Fruit fly (Drosophila melanogaster) whole organism, wandering third instar larva: ENCODE measurements around the gene dpy.

Experiments used
- Abd-B ChIP-seq: fragments of >200 bp; optimal IDR thresholded peaks from 2 replicates; lab custom pipeline; 2017; ENCODE audit warnings: missing biosample characterization, missing genetic modification characterization
- CG32264 ChIP-seq: fragments of 200-800 bp; sonication (Bioruptor generic); optimal IDR thresholded peaks from 2 replicates; lab custom pipeline; 2016; ENCODE audit warnings: missing biosample characterization, missing genetic modification characterization
- CG9705 ChIP-seq: fragments of 200-800 bp; sonication (Bioruptor generic); optimal IDR thresholded peaks from 2 replicates; lab custom pipeline; 2018; ENCODE audit warnings: missing biosample characterization, mild to moderate bottlenecking, missing genetic modification characterization
- CrebA ChIP-seq: fragments of 200-800 bp; sonication (Bioruptor generic); optimal IDR thresholded peaks from 2 replicates; lab custom pipeline; 2016; ENCODE audit warnings: missing biosample characterization, mild to moderate bottlenecking, missing genetic modification characterization, borderline replicate concordance
- Dfd ChIP-seq: fragments of >200 bp; optimal IDR thresholded peaks from 2 replicates; lab custom pipeline; 2017; ENCODE audit warnings: missing biosample characterization, missing genetic modification characterization
- Dif ChIP-seq: fragments of 200-275, 200-300 bp; sonication (Bioruptor generic); optimal IDR thresholded peaks from 2 replicates; lab custom pipeline; 2018; ENCODE audit warnings: missing biosample characterization, missing genetic modification characterization; ENCODE audit not compliant: partially characterized antibody
- GATAd ChIP-seq: sonication (Bioruptor generic); optimal IDR thresholded peaks from 2 replicates; lab custom pipeline; 2016; ENCODE audit warnings: missing biosample characterization, missing genetic modification characterization
- HLH106 ChIP-seq: fragments of 200-800 bp; optimal IDR thresholded peaks from 3 replicates; lab custom pipeline; 2019; ENCODE audit warnings: missing biosample characterization, mild to moderate bottlenecking, missing genetic modification characterization, moderate library complexity
- Hnf4 ChIP-seq: fragments of 200-800 bp; sonication (Bioruptor generic); optimal IDR thresholded peaks from 2 replicates; lab custom pipeline; 2016; ENCODE audit warnings: missing biosample characterization, mild to moderate bottlenecking, missing genetic modification characterization
- Hr78 ChIP-seq: fragments of >200 bp; optimal IDR thresholded peaks from 2 replicates; lab custom pipeline; 2017; ENCODE audit warnings: missing biosample characterization, missing genetic modification characterization
- Hr83 ChIP-seq: fragments of 200-300 bp; sonication (Bioruptor generic); optimal IDR thresholded peaks from 2 replicates; lab custom pipeline; 2016; ENCODE audit warnings: missing biosample characterization, mild to moderate bottlenecking, missing genetic modification characterization, moderate library complexity; ENCODE audit not compliant: poor library complexity, severe bottlenecking
- Jra ChIP-seq: sonication (Bioruptor generic); optimal IDR thresholded peaks from 2 replicates; lab custom pipeline; 2016; ENCODE audit warnings: missing biosample characterization, missing genetic modification characterization
- Mio ChIP-seq: sonication (Bioruptor generic); optimal IDR thresholded peaks from 2 replicates; lab custom pipeline; 2016; ENCODE audit warnings: missing biosample characterization, missing genetic modification characterization
- Myc ChIP-seq: fragments of >200 bp; optimal IDR thresholded peaks from 2 replicates; lab custom pipeline; 2017
- N ChIP-seq: fragments of >200 bp; optimal IDR thresholded peaks from 2 replicates; lab custom pipeline; 2018; ENCODE audit warnings: missing biosample characterization, missing external identifiers, missing genetic modification characterization
- OdsH ChIP-seq: fragments of 200-800 bp; sonication (Bioruptor generic); optimal IDR thresholded peaks from 2 replicates; lab custom pipeline; 2016; ENCODE audit warnings: missing biosample characterization, mild to moderate bottlenecking, missing genetic modification characterization
- Rel ChIP-seq, 2 experiments: fragments of 200-800 bp; sonication (Bioruptor generic) in 1 of 2; optimal IDR thresholded peaks; 2 replicates in 1 of 2; 3 replicates in 1 of 2; lab custom pipeline; 2016 to 2019; ENCODE audit warnings: mild to moderate bottlenecking in 2 of 2, missing biosample characterization in 2 of 2, missing genetic modification characterization in 2 of 2, moderate library complexity in 1 of 2
- Sp1 ChIP-seq: fragments of 200-800 bp; sonication (Bioruptor generic); optimal IDR thresholded peaks from 3 replicates; lab custom pipeline; 2019; ENCODE audit warnings: missing biosample characterization, mild to moderate bottlenecking, missing genetic modification characterization, moderate library complexity
- Vsx2 ChIP-seq: fragments of 200-300, 225-300 bp; sonication (Bioruptor generic); optimal IDR thresholded peaks from 2 replicates; lab custom pipeline; 2018; ENCODE audit warnings: missing biosample characterization, missing genetic modification characterization; ENCODE audit not compliant: partially characterized antibody
- br ChIP-seq: fragments of 200-800 bp; sonication (Bioruptor generic); optimal IDR thresholded peaks from 2 replicates; lab custom pipeline; 2016; ENCODE audit warnings: missing biosample characterization, missing genetic modification characterization
- brk ChIP-seq: fragments of 200-800 bp; sonication (Bioruptor generic); optimal IDR thresholded peaks from 2 replicates; lab custom pipeline; 2016; ENCODE audit warnings: missing biosample characterization, mild to moderate bottlenecking, missing genetic modification characterization
- dl ChIP-seq, 2 experiments: fragments of 175-275, 200-275 bp in 1 of 2; fragments of 200-275 bp in 1 of 2; sonication (Bioruptor generic); optimal IDR thresholded peaks; lab custom pipeline; 2018; ENCODE audit warnings: mild to moderate bottlenecking in 2 of 2, missing biosample characterization in 2 of 2, missing genetic modification characterization in 2 of 2, moderate library complexity in 2 of 2; ENCODE audit not compliant: partially characterized antibody in 2 of 2, insufficient read depth in 1 of 2
- dmrt93B ChIP-seq: fragments of 200-800 bp; sonication (Bioruptor generic); optimal IDR thresholded peaks from 2 replicates; lab custom pipeline; 2018; ENCODE audit warnings: missing biosample characterization, mild to moderate bottlenecking, missing genetic modification characterization
- dsf ChIP-seq: sonication (Bioruptor generic); optimal IDR thresholded peaks from 2 replicates; lab custom pipeline; 2016; ENCODE audit warnings: missing biosample characterization, missing genetic modification characterization, borderline replicate concordance
- ey ChIP-seq: fragments of 200-800 bp; sonication (Bioruptor generic); optimal IDR thresholded peaks from 2 replicates; lab custom pipeline; 2016; ENCODE audit warnings: missing biosample characterization, missing genetic modification characterization
- foxo ChIP-seq, 2 experiments: fragments of 200-800 bp; sonication (Bioruptor generic); optimal IDR thresholded peaks; 2 replicates in 1 of 2; 3 replicates in 1 of 2; lab custom pipeline; 2016 to 2017; ENCODE audit warnings: missing biosample characterization in 2 of 2, missing genetic modification characterization in 2 of 2
- fru ChIP-seq: fragments of 200-800 bp; sonication (Bioruptor generic); optimal IDR thresholded peaks from 3 replicates; lab custom pipeline; 2016; ENCODE audit warnings: missing biosample characterization, mild to moderate bottlenecking, missing genetic modification characterization
- h ChIP-seq: fragments of 200-800 bp; sonication (Bioruptor generic); optimal IDR thresholded peaks from 3 replicates; lab custom pipeline; 2016; ENCODE audit warnings: missing biosample characterization, mild to moderate bottlenecking, missing genetic modification characterization
- jim ChIP-seq: fragments of 175-275, 200-325 bp; sonication (Bioruptor generic); optimal IDR thresholded peaks from 2 replicates; lab custom pipeline; 2016; ENCODE audit warnings: missing biosample characterization, mild to moderate bottlenecking, missing genetic modification characterization
- lola ChIP-seq: fragments of >200 bp; optimal IDR thresholded peaks from 2 replicates; lab custom pipeline; 2017; ENCODE audit warnings: missing biosample characterization, missing genetic modification characterization
- pan ChIP-seq: fragments of >200 bp; optimal IDR thresholded peaks from 2 replicates; lab custom pipeline; 2017
- psq ChIP-seq: fragments of 200-800 bp; sonication (Bioruptor generic); optimal IDR thresholded peaks from 3 replicates; lab custom pipeline; 2017; ENCODE audit warnings: missing biosample characterization, mild to moderate bottlenecking, missing genetic modification characterization, moderate library complexity
- rgr ChIP-seq: fragments of 200-800 bp; sonication (Bioruptor generic); optimal IDR thresholded peaks from 3 replicates; lab custom pipeline; 2016; ENCODE audit warnings: missing biosample characterization, mild to moderate bottlenecking, missing genetic modification characterization
- sage ChIP-seq: fragments of 200-800 bp; sonication (Bioruptor generic); optimal IDR thresholded peaks from 2 replicates; lab custom pipeline; 2016; ENCODE audit warnings: missing biosample characterization, mild to moderate bottlenecking, missing genetic modification characterization
- sv ChIP-seq: fragments of 200-800 bp; sonication (Bioruptor generic); optimal IDR thresholded peaks from 3 replicates; lab custom pipeline; 2016; ENCODE audit warnings: missing biosample characterization, missing genetic modification characterization
- tai ChIP-seq: sonication (Bioruptor generic); optimal IDR thresholded peaks from 2 replicates; lab custom pipeline; 2016; ENCODE audit warnings: missing biosample characterization, missing genetic modification characterization
- usp ChIP-seq: fragments of >200 bp; optimal IDR thresholded peaks from 2 replicates; lab custom pipeline; 2017; ENCODE audit warnings: missing biosample characterization, missing genetic modification characterization
- woc ChIP-seq: sonication (Bioruptor generic); optimal IDR thresholded peaks from 2 replicates; lab custom pipeline; 2016; ENCODE audit warnings: missing biosample characterization, mild to moderate bottlenecking, missing genetic modification characterization

dpy gene

DNA sequence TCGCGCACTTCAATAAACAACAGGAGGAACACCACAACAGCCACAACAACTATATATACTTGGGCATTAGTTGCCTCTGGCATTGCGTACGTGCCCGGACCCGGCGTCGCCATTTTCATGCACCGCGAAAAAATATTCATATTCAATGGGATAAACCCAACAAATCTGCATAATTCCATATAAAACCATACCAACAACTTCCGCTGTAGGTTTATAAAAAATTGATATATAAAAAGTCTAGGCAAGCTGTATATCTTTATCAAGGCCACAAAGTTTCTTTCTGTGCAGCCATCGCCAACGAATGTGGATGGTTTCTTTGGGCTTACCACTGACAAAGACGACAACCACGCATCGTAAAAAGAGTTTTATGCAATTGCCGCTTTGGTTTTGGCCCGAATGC, 30.8 kb downstream of the dpy start:
- peak; percentile 54 for TF ChIP-seq Sp1
- TF ChIP-seq GATAd (GFP tag; lab: Kevin White, UChicago): peak; percentile 2
- peak; percentile 82 for TF ChIP-seq h (GFP tag; lab: Kevin White, UChicago)
- TF ChIP-seq Hr83 (GFP tag; lab: Kevin White, UChicago): no peak
- no peak for TF ChIP-seq jim (GFP tag; lab: Kevin White, UChicago)
- peak in 1 of 2 experiments; percentile 78 for TF ChIP-seq foxo (GFP tag; optimal IDR thresholded peaks at IDR 0.05; lab: Kevin White, UChicago)
- peak; percentile 54 for TF ChIP-seq OdsH
- TF ChIP-seq sage (GFP tag; lab: Kevin White, UChicago): peak; percentile 34
- TF ChIP-seq tai: peak; percentile 25
- TF ChIP-seq Hnf4 (GFP tag; lab: Kevin White, UChicago): peak; percentile 70
- no peak for TF ChIP-seq dsf
- no peak for TF ChIP-seq Abd-B (GFP tag; lab: Kevin White, UChicago)
- peak; percentile 81 for TF ChIP-seq fru (GFP tag; lab: Kevin White, UChicago)
- peak; percentile 74 for TF ChIP-seq ey
- TF ChIP-seq brk: no peak
- no peak for TF ChIP-seq Dif (GFP tag; lab: Kevin White, UChicago)
- TF ChIP-seq Mio (GFP tag; lab: Kevin White, UChicago): no peak
- peak; percentile 46 for TF ChIP-seq dmrt93B (GFP tag; lab: Kevin White, UChicago)
- peak; percentile 62 for TF ChIP-seq sv (GFP tag; lab: Kevin White, UChicago)
- TF ChIP-seq rgr (GFP tag; lab: Kevin White, UChicago): peak; percentile 75
- peak; percentile 49 for TF ChIP-seq CG32264 (GFP tag; lab: Kevin White, UChicago)
- TF ChIP-seq Jra: peak; percentile 1
- peak; percentile 28 for TF ChIP-seq Rel (GFP tag; optimal IDR thresholded peaks at IDR 0.05; lab: Kevin White, UChicago)
- no peak for TF ChIP-seq Rel (tag; optimal IDR thresholded peaks at IDR 0.05; lab: Kevin White, UChicago)
- no peak for TF ChIP-seq N (GFP tag; lab: Kevin White, UChicago)
- TF ChIP-seq psq (GFP tag; lab: Kevin White, UChicago): peak; percentile 57
- TF ChIP-seq CrebA: no peak
- no peak for TF ChIP-seq dl (GFP tag; optimal IDR thresholded peaks at IDR 0.05; lab: Kevin White, UChicago; ENCODE audit: insufficient read depth in 1 of 2, partially characterized antibody in 2 of 2)
- TF ChIP-seq Vsx2: no peak
- no peak for TF ChIP-seq Hr78 (GFP tag; lab: Kevin White, UChicago)
- peak; percentile 73 for TF ChIP-seq br (GFP tag; lab: Kevin White, UChicago)
- TF ChIP-seq woc: peak; percentile 50
- TF ChIP-seq Myc (lab: Kevin White, UChicago): no peak
- TF ChIP-seq HLH106 (tag; lab: Kevin White, UChicago): peak; percentile 61
- no peak for TF ChIP-seq lola (GFP tag; lab: Kevin White, UChicago)

DNA sequence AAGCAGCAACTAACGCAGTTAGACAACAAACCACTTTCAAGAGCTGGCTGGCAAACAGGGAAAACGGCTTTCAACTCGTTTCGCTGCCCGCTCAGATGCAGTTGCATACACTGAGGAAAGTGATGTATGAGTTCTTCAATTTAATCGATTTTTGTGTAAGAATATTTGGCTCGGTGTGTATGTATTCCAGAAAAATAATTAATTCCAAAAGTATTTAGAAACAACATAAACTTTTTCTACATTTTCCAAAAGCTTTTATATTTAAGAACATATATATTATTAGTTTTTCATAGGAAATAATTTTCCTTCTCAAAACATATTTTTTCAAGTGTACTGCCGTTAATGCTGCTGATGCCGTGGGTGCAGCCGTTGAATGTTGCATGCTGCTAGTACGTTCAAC, 35.1 kb downstream of the dpy start:
- TF ChIP-seq Dfd (GFP tag; lab: Kevin White, UChicago) (no peak), tai (no peak), Hr83 (GFP tag; lab: Kevin White, UChicago) (no peak), CG32264 (GFP tag; lab: Kevin White, UChicago) (no peak), N (GFP tag; lab: Kevin White, UChicago) (no peak), dsf (no peak), dl (GFP tag; optimal IDR thresholded peaks at IDR 0.05; lab: Kevin White, UChicago; ENCODE audit: insufficient read depth in 1 of 2, partially characterized antibody in 2 of 2) (no peak), Jra (no peak), rgr (GFP tag; lab: Kevin White, UChicago) (peak; percentile 42), Hnf4 (GFP tag; lab: Kevin White, UChicago) (no peak), br (GFP tag; lab: Kevin White, UChicago) (no peak), CrebA (no peak), fru (GFP tag; lab: Kevin White, UChicago) (peak; percentile 17), usp (GFP tag; lab: Kevin White, UChicago) (no peak), pan (no peak), dmrt93B (GFP tag; lab: Kevin White, UChicago) (no peak), Myc (lab: Kevin White, UChicago) (no peak), OdsH (peak; percentile 44), Dif (GFP tag; lab: Kevin White, UChicago) (no peak), woc (peak; percentile 22), GATAd (GFP tag; lab: Kevin White, UChicago) (no peak), Hr78 (GFP tag; lab: Kevin White, UChicago) (no peak), Sp1 (peak; percentile 62), sv (GFP tag; lab: Kevin White, UChicago) (no peak), jim (GFP tag; lab: Kevin White, UChicago) (no peak), h (GFP tag; lab: Kevin White, UChicago) (peak; percentile 46), brk (no peak), Abd-B (GFP tag; lab: Kevin White, UChicago) (no peak), ey (peak; percentile 27), psq (GFP tag; lab: Kevin White, UChicago) (peak; percentile 31), Vsx2 (no peak), foxo (GFP tag; optimal IDR thresholded peaks at IDR 0.05; lab: Kevin White, UChicago) (peak in 1 of 2 experiments; percentile 54), HLH106 (tag; lab: Kevin White, UChicago) (peak; percentile 67), Mio (GFP tag; lab: Kevin White, UChicago) (no peak), Rel (GFP tag; optimal IDR thresholded peaks at IDR 0.05; lab: Kevin White, UChicago) (no peak), Rel (tag; optimal IDR thresholded peaks at IDR 0.05; lab: Kevin White, UChicago) (no peak), CG9705 (GFP tag; lab: Kevin White, UChicago) (no peak), sage (GFP tag; lab: Kevin White, UChicago) (no peak), lola (GFP tag; lab: Kevin White, UChicago) (no peak)
- TF ChIP-seq, all 38 proteins: peak for 10
